Fruit fly (Drosophila melanogaster): ENCODE results near the gene CG9265.

CG9265 gene

dm6 chr2L:21038723-21039122 is 32.6 kb downstream of the CG9265 start (continued):
- TF ChIP-seq dysf (GFP tag; IDR thresholded peaks at IDR 0.05) (peak; percentile 76), CoRest (tag; optimal IDR thresholded peaks at IDR 0.05) (peak; percentile 68), zen (tag; optimal IDR thresholded peaks at IDR 0.05) (peak; percentile 46), Xbp1 (GFP tag; optimal IDR thresholded peaks at IDR 0.05) (peak; percentile 62), CG9932 (GFP tag; IDR thresholded peaks at IDR 0.05) (peak; percentile 53), CG6765 (GFP tag; optimal IDR thresholded peaks at IDR 0.05) (no peak), CG10274 (GFP tag; optimal IDR thresholded peaks at IDR 0.05) (peak; percentile 0), Myb (GFP tag; optimal IDR thresholded peaks at IDR 0.05) (peak; percentile 23), Mad (GFP tag; optimal IDR thresholded peaks at IDR 0.05) (no peak), kni (GFP tag; optimal IDR thresholded peaks at IDR 0.05) (no peak), btn (GFP tag; optimal IDR thresholded peaks at IDR 0.05) (no peak), CG9437 (GFP tag; optimal IDR thresholded peaks at IDR 0.05) (peak; percentile 18), CG4404 (GFP tag; IDR thresholded peaks at IDR 0.05) (peak; percentile 19; the same call in 1 of the 2 replicates), CG1647 (GFP tag; optimal IDR thresholded peaks at IDR 0.05) (peak; percentile 16), seq (GFP tag; IDR thresholded peaks at IDR 0.05) (peak; percentile 44; the same call in 1 of the 2 replicates), Dip3 (GFP tag; optimal IDR thresholded peaks at IDR 0.05) (peak; percentile 39), CG6272 (GFP tag; IDR thresholded peaks at IDR 0.05) (no peak), CG7556 (GFP tag; optimal IDR thresholded peaks at IDR 0.05) (peak; percentile 63), CG34224 (GFP tag; IDR thresholded peaks at IDR 0.05; ENCODE audit: partially characterized antibody) (no peak), CG1792 (GFP tag; optimal IDR thresholded peaks at IDR 0.05) (peak; percentile 37), B-H2 (GFP tag; optimal IDR thresholded peaks at IDR 0.05) (no peak), Nf-YA (GFP tag; IDR thresholded peaks at IDR 0.05) (peak; percentile 41; the same call in 1 of the 2 replicates), CG10565 (GFP tag; optimal IDR thresholded peaks at IDR 0.05) (no peak), Kr (GFP tag; optimal IDR thresholded peaks at IDR 0.05) (no peak), CG11085 (GFP tag; IDR thresholded peaks at IDR 0.05) (0 out of 2 replicates have a peak, but pooled peaks have one; percentile 37), sim (GFP tag; IDR thresholded peaks at IDR 0.05) (no peak), CG16779 (GFP tag; IDR thresholded peaks at IDR 0.05) (no peak), bigmax (GFP tag; optimal IDR thresholded peaks at IDR 0.05) (no peak), CG17328 (GFP tag; IDR thresholded peaks at IDR 0.05) (peak; percentile 42), pum (GFP tag; optimal IDR thresholded peaks at IDR 0.05) (no peak), pfk (GFP tag; optimal IDR thresholded peaks at IDR 0.05) (no peak), CG18476 (GFP tag; optimal IDR thresholded peaks at IDR 0.05) (peak; percentile 43), Antp (GFP tag; optimal IDR thresholded peaks at IDR 0.05) (peak; percentile 51), CG2889 (GFP tag; IDR thresholded peaks at IDR 0.05) (peak; percentile 78), pan (optimal IDR thresholded peaks at IDR 0.05) (no peak), pan (GFP tag; optimal IDR thresholded peaks at IDR 0.05 in 1 of 2, IDR thresholded peaks at IDR 0.05 in 1 of 2) (peak in 1 of 2 experiments; percentile 70), Ets65A (GFP tag) (peak; percentile 91), lab (GFP tag; optimal IDR thresholded peaks at IDR 0.05) (peak; percentile 82), Tbp (GFP tag; optimal IDR thresholded peaks at IDR 0.05) (no peak), lilli (GFP tag; optimal IDR thresholded peaks at IDR 0.05) (peak; percentile 72), Atf6 (GFP tag; IDR thresholded peaks at IDR 0.05) (peak; percentile 62), lov (optimal IDR thresholded peaks at IDR 0.05) (no peak), lov (GFP tag; IDR thresholded peaks at IDR 0.05) (no peak), maf-S (GFP tag; optimal IDR thresholded peaks at IDR 0.05) (peak; percentile 44), ash1 (GFP tag; optimal IDR thresholded peaks at IDR 0.05) (no peak), Sry-β (GFP tag; optimal IDR thresholded peaks at IDR 0.05) (no peak), cwo (GFP tag; optimal IDR thresholded peaks at IDR 0.05) (peak; percentile 44), Rx (GFP tag; IDR thresholded peaks at IDR 0.05) (peak; percentile 36; the same call in 1 of the 2 replicates), cg (GFP tag; optimal IDR thresholded peaks at IDR 0.05) (no peak), CG3838 (GFP tag; optimal IDR thresholded peaks at IDR 0.05) (no peak), chinmo (GFP tag; IDR thresholded peaks at IDR 0.05; ENCODE audit: partially characterized antibody) (no peak), CG2875 (GFP tag; optimal IDR thresholded peaks at IDR 0.05) (peak; percentile 46)

Measured in whole organism, embryonic.